Fruit fly (Drosophila melanogaster) whole organism, embryonic: ENCODE data around the gene Fcp3C.

Experiments
- Adf1 ChIP-seq: fragments of 200-800 bp; sonication (Bioruptor generic); IDR thresholded peaks from 2 replicates; pipeline ENCODE4 v1.3.6; 2022; ENCODE audit warnings: missing biosample characterization, missing genetic modification characterization
- Bgb ChIP-seq: fragments of 200-800 bp; sonication (Bioruptor generic); IDR thresholded peaks from 2 replicates; pipeline ENCODE4 v1.3.6; 2022; ENCODE audit warnings: missing biosample characterization, missing genetic modification characterization; ENCODE audit not compliant: partially characterized antibody
- CG10321 ChIP-seq: fragments of 200-800 bp; sonication (Bioruptor generic); IDR thresholded peaks from 2 replicates; pipeline ENCODE4 v1.3.6; 2022; ENCODE audit warnings: missing biosample characterization, missing genetic modification characterization
- CG12104 ChIP-seq: fragments of 200-800 bp; sonication (Bioruptor generic); optimal IDR thresholded peaks from 3 replicates; lab custom pipeline; 2016; ENCODE audit warnings: missing biosample characterization, missing genetic modification characterization
- CG1233 ChIP-seq: fragments of 200-800 bp; sonication (Bioruptor generic); optimal IDR thresholded peaks from 4 replicates; lab custom pipeline; 2018; ENCODE audit warnings: missing biosample characterization, mild to moderate bottlenecking, missing genetic modification characterization
- CG12744 ChIP-seq: fragments of 200-800 bp; sonication (Bioruptor generic); optimal IDR thresholded peaks from 2 replicates; lab custom pipeline; 2016; ENCODE audit warnings: missing biosample characterization, missing genetic modification characterization
- CG1529 ChIP-seq: fragments of 200-800 bp; sonication (Bioruptor generic); optimal IDR thresholded peaks from 3 replicates; lab custom pipeline; 2018; ENCODE audit warnings: missing biosample characterization, missing genetic modification characterization
- CG1603 ChIP-seq: fragments of 200-800 bp; sonication (Bioruptor generic); optimal IDR thresholded peaks from 2 replicates; lab custom pipeline; 2019; ENCODE audit warnings: missing biosample characterization, mild to moderate bottlenecking, missing genetic modification characterization, moderate library complexity
- CG16815 ChIP-seq: fragments of 200-800 bp; sonication (Bioruptor generic); optimal IDR thresholded peaks from 3 replicates; lab custom pipeline; 2017; ENCODE audit warnings: missing biosample characterization, mild to moderate bottlenecking, missing genetic modification characterization
- CG17186 ChIP-seq: fragments of 200-800 bp; sonication (Bioruptor generic); optimal IDR thresholded peaks from 3 replicates; lab custom pipeline; 2017; ENCODE audit warnings: missing biosample characterization, missing genetic modification reagents, missing genetic modification characterization
- CG17385 ChIP-seq: fragments of 200-800 bp; sonication (Bioruptor generic); optimal IDR thresholded peaks from 3 replicates; lab custom pipeline; 2018; ENCODE audit warnings: missing biosample characterization, mild to moderate bottlenecking, missing genetic modification characterization
- CG18764 ChIP-seq: fragments of 200-800 bp; sonication (Bioruptor generic); optimal IDR thresholded peaks from 3 replicates; lab custom pipeline; 2016; ENCODE audit warnings: missing biosample characterization, missing genetic modification characterization
- CG2889 ChIP-seq: fragments of 200-800 bp; sonication (Bioruptor generic); IDR thresholded peaks from 3 replicates; pipeline ENCODE4 v1.3.6; 2022; ENCODE audit warnings: missing biosample characterization, missing genetic modification characterization
- CG31388 ChIP-seq: fragments of 200-800 bp; sonication (Bioruptor generic); optimal IDR thresholded peaks from 2 replicates; lab custom pipeline; 2016; ENCODE audit warnings: missing biosample characterization, missing genetic modification characterization
- CG3407 ChIP-seq: fragments of 200-800 bp; sonication (Bioruptor generic); optimal IDR thresholded peaks from 2 replicates; lab custom pipeline; 2018; ENCODE audit warnings: missing biosample characterization, mild to moderate bottlenecking, missing genetic modification characterization
- CG3726 ChIP-seq: fragments of 200-800 bp; sonication (Bioruptor generic); IDR thresholded peaks from 3 replicates; pipeline ENCODE4, ENCODE4 v1.3.6; 2022; ENCODE audit warnings: missing biosample characterization, missing genetic modification characterization
- CG3995 ChIP-seq: fragments of 200-800 bp; sonication (Bioruptor generic); optimal IDR thresholded peaks from 3 replicates; lab custom pipeline; 2016; ENCODE audit warnings: missing biosample characterization, missing genetic modification characterization
- CG6254 ChIP-seq: fragments of 200-800 bp; sonication (Bioruptor generic); optimal IDR thresholded peaks from 3 replicates; lab custom pipeline; 2017; ENCODE audit warnings: mild to moderate bottlenecking, missing biosample characterization, missing genetic modification reagents, missing genetic modification characterization
- CG6765 ChIP-seq: fragments of 200-800 bp; sonication (Bioruptor generic); optimal IDR thresholded peaks from 3 replicates; lab custom pipeline; 2017; ENCODE audit warnings: missing biosample characterization, mild to moderate bottlenecking, missing genetic modification characterization
- CG7928 ChIP-seq: fragments of 200-800 bp; sonication (Bioruptor generic); optimal IDR thresholded peaks from 2 replicates; lab custom pipeline; 2017; ENCODE audit warnings: missing biosample characterization, mild to moderate bottlenecking, missing genetic modification characterization
- CG8388 ChIP-seq: fragments of 200-800 bp; sonication (Bioruptor generic); optimal IDR thresholded peaks from 2 replicates; lab custom pipeline; 2019; ENCODE audit warnings: missing biosample characterization, mild to moderate bottlenecking, missing genetic modification characterization, moderate library complexity
- CG9215 ChIP-seq: fragments of 200-800 bp; sonication (Bioruptor generic); IDR thresholded peaks from 2 replicates; pipeline ENCODE4 v1.3.6; 2022; ENCODE audit warnings: missing biosample characterization, missing genetic modification characterization
- CG9609 ChIP-seq: fragments of 200-800 bp; sonication (Bioruptor generic); optimal IDR thresholded peaks from 3 replicates; lab custom pipeline; 2016; ENCODE audit warnings: missing biosample characterization, missing genetic modification characterization
- CG9876 ChIP-seq: fragments of 200-800 bp; sonication (Bioruptor generic); optimal IDR thresholded peaks from 2 replicates; lab custom pipeline; 2016; ENCODE audit warnings: missing biosample characterization, missing genetic modification characterization
- CoRest ChIP-seq: fragments of 200-800 bp; sonication (Bioruptor generic); optimal IDR thresholded peaks from 3 replicates; lab custom pipeline; 2018; ENCODE audit warnings: missing biosample characterization, mild to moderate bottlenecking, missing genetic modification characterization, moderate library complexity
- Dip3 ChIP-seq: fragments of 200-800 bp; sonication (Bioruptor generic); optimal IDR thresholded peaks from 3 replicates; lab custom pipeline; 2016; ENCODE audit warnings: missing biosample characterization, missing genetic modification characterization
- Dref ChIP-seq: fragments of 200-800 bp; sonication (Bioruptor generic); IDR thresholded peaks from 2 replicates; pipeline ENCODE4 v1.3.6; 2022; ENCODE audit warnings: missing biosample characterization, missing genetic modification characterization
- Eip74EF ChIP-seq, 2 experiments: fragments of 200-800 bp in 1 of 2; fragments of >200 bp in 1 of 2; sonication (Bioruptor generic) in 1 of 2; optimal IDR thresholded peaks; 2 replicates each; lab custom pipeline; 2017 to 2019; ENCODE audit warnings: missing biosample characterization in 2 of 2, missing genetic modification characterization in 2 of 2, mild to moderate bottlenecking in 1 of 2, moderate library complexity in 1 of 2
- Elba2 ChIP-seq: fragments of 200-800 bp; sonication (Bioruptor generic); optimal IDR thresholded peaks from 3 replicates; lab custom pipeline; 2016; ENCODE audit warnings: missing biosample characterization, missing genetic modification characterization
- Ets97D ChIP-seq: fragments of 200-800 bp; sonication (Bioruptor generic); optimal IDR thresholded peaks from 3 replicates; lab custom pipeline; 2016; ENCODE audit warnings: missing biosample characterization, missing genetic modification characterization
- Hr51 ChIP-seq, 2 experiments: fragments of 200-800 bp; sonication (Bioruptor generic); optimal IDR thresholded peaks; 2 replicates in 1 of 2; 3 replicates in 1 of 2; lab custom pipeline; 2016 to 2018; ENCODE audit warnings: missing biosample characterization in 2 of 2, missing genetic modification characterization in 2 of 2, mild to moderate bottlenecking in 1 of 2, moderate library complexity in 1 of 2
- Lhr ChIP-seq: fragments of 200-800 bp; sonication (Bioruptor generic); optimal IDR thresholded peaks from 3 replicates; lab custom pipeline; 2017; ENCODE audit warnings: mild to moderate bottlenecking, missing biosample characterization, missing genetic modification reagents, missing genetic modification characterization
- Myb ChIP-seq: fragments of 200-800 bp; sonication (Bioruptor generic); optimal IDR thresholded peaks from 2 replicates; lab custom pipeline; 2016; ENCODE audit warnings: missing biosample characterization, missing genetic modification characterization
- NC2β ChIP-seq: fragments of 200-800 bp; sonication (Bioruptor generic); optimal IDR thresholded peaks from 2 replicates; lab custom pipeline; 2016; ENCODE audit warnings: missing biosample characterization, missing genetic modification characterization
- NK7.1 ChIP-seq: fragments of 200-800 bp; sonication (Bioruptor generic); optimal IDR thresholded peaks from 3 replicates; lab custom pipeline; 2016; ENCODE audit warnings: missing biosample characterization, missing genetic modification characterization
- Nf-YA ChIP-seq: fragments of 200-800 bp; sonication (Bioruptor generic); IDR thresholded peaks from 2 replicates; pipeline ENCODE4 v1.3.6; 2022; ENCODE audit warnings: missing biosample characterization, missing genetic modification characterization
- Xrp1 ChIP-seq: fragments of 200-800 bp; sonication (Bioruptor generic); IDR thresholded peaks from 2 replicates; pipeline ENCODE4 v1.3.6; 2022; ENCODE audit warnings: missing biosample characterization, missing genetic modification characterization
- bab2 ChIP-seq: fragments of 200-800 bp; sonication (Bioruptor generic); optimal IDR thresholded peaks from 2 replicates; lab custom pipeline; 2016; ENCODE audit warnings: missing biosample characterization, missing genetic modification characterization
- bowl ChIP-seq: fragments of 200-800 bp; sonication (Bioruptor generic); IDR thresholded peaks from 2 replicates; pipeline ENCODE4 v1.3.6; 2022; ENCODE audit warnings: missing biosample characterization, missing genetic modification characterization
- btn ChIP-seq: fragments of 200-800 bp; sonication (Bioruptor generic); optimal IDR thresholded peaks from 2 replicates; lab custom pipeline; 2016; ENCODE audit warnings: missing biosample characterization, missing genetic modification characterization
- corto ChIP-seq: fragments of 200-800 bp; sonication (Bioruptor generic); optimal IDR thresholded peaks from 2 replicates; lab custom pipeline; 2016; ENCODE audit warnings: missing biosample characterization, mild to moderate bottlenecking, missing genetic modification characterization, moderate library complexity
- da ChIP-seq: fragments of 200-800 bp; sonication (Bioruptor generic); optimal IDR thresholded peaks from 2 replicates; lab custom pipeline; 2016; ENCODE audit warnings: missing biosample characterization, missing genetic modification characterization
- h ChIP-seq: fragments of >200 bp; optimal IDR thresholded peaks from 2 replicates; lab custom pipeline; 2017
- hbn ChIP-seq: fragments of 200-800 bp; sonication (Bioruptor generic); IDR thresholded peaks from 2 replicates; pipeline ENCODE4 v1.3.6; 2022; ENCODE audit warnings: missing biosample characterization, missing genetic modification characterization; ENCODE audit not compliant: partially characterized antibody
- insv ChIP-seq, 2 experiments: fragments of 200-800 bp; sonication (Bioruptor generic); optimal IDR thresholded peaks; 3 replicates each; lab custom pipeline; 2016 to 2018; ENCODE audit warnings: missing biosample characterization in 2 of 2, missing genetic modification characterization in 2 of 2
- mam ChIP-seq: fragments of 200-800 bp; sonication (Bioruptor generic); optimal IDR thresholded peaks from 3 replicates; lab custom pipeline; 2016; ENCODE audit warnings: missing biosample characterization, missing genetic modification characterization
- nmo ChIP-seq: fragments of 200-800 bp; sonication (Bioruptor generic); optimal IDR thresholded peaks from 2 replicates; lab custom pipeline; 2018; ENCODE audit warnings: missing biosample characterization, mild to moderate bottlenecking, missing genetic modification characterization, moderate library complexity
- sc ChIP-seq, 3 experiments: fragments of >200 bp in 2 of 3; fragments of 200-800 bp in 1 of 3; sonication (Bioruptor generic) in 1 of 3; optimal IDR thresholded peaks; 2 replicates in 2 of 3; 3 replicates in 1 of 3; lab custom pipeline; 2017; ENCODE audit warnings: mild to moderate bottlenecking in 1 of 3, missing biosample characterization in 1 of 3, missing genetic modification characterization in 1 of 3, missing genetic modification reagents in 1 of 3
- sd ChIP-seq: fragments of 200-800 bp; sonication (Bioruptor generic); optimal IDR thresholded peaks from 3 replicates; lab custom pipeline; 2018; ENCODE audit warnings: missing biosample characterization, mild to moderate bottlenecking, missing genetic modification characterization, moderate library complexity

Fcp3C gene

dm6 chrX:3134383-3135101 lies 39.7 kb downstream of the Fcp3C start, which contains the start of gene N (continued):
- no peak for TF ChIP-seq btn (GFP tag; lab: Kevin White, UChicago)
- no peak for TF ChIP-seq CG1233
- peak; percentile 37; the same call in 1 of the 2 replicates for TF ChIP-seq hbn (GFP tag; lab: Robert Waterston, UW)
- no peak for TF ChIP-seq CG3407 (GFP tag; lab: Kevin White, UChicago)
- TF ChIP-seq da = no peak
- TF ChIP-seq Ets97D (GFP tag; lab: Kevin White, UChicago) = peak; percentile 88
- TF ChIP-seq Dref (GFP tag; lab: Robert Waterston, UW) = peak; percentile 47
- peak; percentile 14 to 67 for TF ChIP-seq Hr51 (GFP tag; optimal IDR thresholded peaks at IDR 0.05; lab: Kevin White, UChicago)
- TF ChIP-seq CG3995 (GFP tag; lab: Kevin White, UChicago) = no peak
- TF ChIP-seq CG18764 (GFP tag; lab: Kevin White, UChicago) = no peak
- TF ChIP-seq CG1529 (GFP tag; lab: Kevin White, UChicago) = peak; percentile 43
- TF ChIP-seq CG16815 (GFP tag; lab: Kevin White, UChicago) = no peak
- TF ChIP-seq sc (optimal IDR thresholded peaks at IDR 0.05; lab: Kevin White, UChicago) = no peak
- TF ChIP-seq sc (GFP tag; optimal IDR thresholded peaks at IDR 0.05; lab: Kevin White, UChicago) = no peak
- no peak for TF ChIP-seq CG7928
- TF ChIP-seq Xrp1 = peak; percentile 73
- TF ChIP-seq sd = peak; percentile 62
- peak; percentile 51 for TF ChIP-seq nmo (GFP tag; lab: Kevin White, UChicago)
- TF ChIP-seq Nf-YA (GFP tag; lab: Robert Waterston, UW) = no peak
- TF ChIP-seq Lhr (GFP tag; lab: Kevin White, UChicago) = peak; percentile 98
- TF ChIP-seq CG1603 (tag; lab: Kevin White, UChicago) = peak; percentile 79
- TF ChIP-seq corto = no peak
- no peak for TF ChIP-seq bowl (GFP tag; lab: Robert Waterston, UW)
- no peak for TF ChIP-seq CG12104 (GFP tag; lab: Kevin White, UChicago)
- peak; percentile 78 for TF ChIP-seq Myb (GFP tag; lab: Kevin White, UChicago)
- TF ChIP-seq Bgb (GFP tag; lab: Robert Waterston, UW) = peak; percentile 88
- no peak for TF ChIP-seq CG2889 (GFP tag; lab: Robert Waterston, UW)
- TF ChIP-seq h (lab: Kevin White, UChicago) = no peak
- TF ChIP-seq CG3726 (GFP tag; lab: Robert Waterston, UW) = no peak
- peak; percentile 94 for TF ChIP-seq CG17186 (GFP tag; lab: Kevin White, UChicago)
- no peak for TF ChIP-seq Elba2 (GFP tag; lab: Kevin White, UChicago)
- no peak for TF ChIP-seq CG8388 (GFP tag; lab: Kevin White, UChicago)
- TF ChIP-seq CG17385 (GFP tag; lab: Kevin White, UChicago) = peak; percentile 15
- no peak for TF ChIP-seq CG6254 (GFP tag; lab: Kevin White, UChicago)
- TF ChIP-seq mam (GFP tag; lab: Kevin White, UChicago) = peak; percentile 44
- no peak for TF ChIP-seq CG10321
- TF ChIP-seq insv (GFP tag; optimal IDR thresholded peaks at IDR 0.05; lab: Kevin White, UChicago) = peak in 1 of 2 experiments; percentile 67
- peak; percentile 40 for TF ChIP-seq NC2β (GFP tag; lab: Kevin White, UChicago)
- no peak for TF ChIP-seq Eip74EF (GFP tag; optimal IDR thresholded peaks at IDR 0.05; lab: Kevin White, UChicago)
- 0 out of 2 replicates have a peak, but pooled peaks have one; percentile 25 for TF ChIP-seq CG9215 (GFP tag; lab: Robert Waterston, UW)
- peak; percentile 59 for TF ChIP-seq Dip3 (GFP tag; lab: Kevin White, UChicago)
- TF ChIP-seq CG12744 (GFP tag; lab: Kevin White, UChicago) = peak; percentile 42
- TF ChIP-seq CG6765 = no peak
- TF ChIP-seq CG31388 (GFP tag; lab: Kevin White, UChicago) = no peak
- no peak for TF ChIP-seq NK7.1 (GFP tag; lab: Kevin White, UChicago)
- peak; percentile 58 for TF ChIP-seq Adf1 (GFP tag; lab: Robert Waterston, UW)
- TF ChIP-seq CG9876 (GFP tag; lab: Kevin White, UChicago) = peak; percentile 54
- peak; percentile 66 for TF ChIP-seq bab2
- TF ChIP-seq CoRest (tag; lab: Kevin White, UChicago) = peak; percentile 47
- peak; percentile 10 for TF ChIP-seq CG9609 (GFP tag; lab: Kevin White, UChicago)
